Worm (Caenorhabditis elegans) whole organism, late embryonic: Measurements from ENCODE around the gene Y54G2A.16.
"Not testable (repeated sequence)": the region's sequence is repeated elsewhere in the genome, so short reads cannot be mapped to it uniquely, and the experiment has no call there.

Experiments
- C38D4.7 ChIP-seq: fragments of 200-800 bp; sonication (Bioruptor generic); optimal IDR thresholded peaks from 2 replicates; lab custom pipeline; 2018; ENCODE audit warnings: mild to moderate bottlenecking, missing genetic modification characterization, moderate library complexity, missing compliant biosample characterization
- K02D7.2 ChIP-seq: sonication (generic microtip); optimal IDR thresholded peaks from 2 replicates; lab custom pipeline; 2017; ENCODE audit warnings: mild to moderate bottlenecking, missing genetic modification characterization, missing compliant biosample characterization
- T23F11.4 ChIP-seq: fragments of 200-800 bp; sonication (Bioruptor generic); optimal IDR thresholded peaks from 2 replicates; lab custom pipeline; 2018; ENCODE audit warnings: mild to moderate bottlenecking, missing genetic modification characterization, missing compliant biosample characterization
- ahr-1 ChIP-seq: sonication (generic microtip); optimal IDR thresholded peaks from 2 replicates; lab custom pipeline; 2016; ENCODE audit warnings: missing genetic modification characterization, missing compliant biosample characterization
- ama-1 ChIP-seq: fragments of 150-350 bp; optimal IDR thresholded peaks from 2 replicates; lab custom pipeline; 2014
- ceh-14 ChIP-seq: sonication (generic microtip); optimal IDR thresholded peaks from 2 replicates; lab custom pipeline; 2016; ENCODE audit warnings: missing genotype, missing genetic modification characterization, missing compliant biosample characterization
- ceh-19 ChIP-seq: fragments of 200-800 bp; sonication (Bioruptor generic); optimal IDR thresholded peaks from 2 replicates; lab custom pipeline; 2018; ENCODE audit warnings: mild to moderate bottlenecking, missing genetic modification characterization, missing compliant biosample characterization
- ceh-22 ChIP-seq: sonication (generic microtip); optimal IDR thresholded peaks from 2 replicates; lab custom pipeline; 2017; ENCODE audit warnings: missing biosample characterization, missing genetic modification characterization
- ceh-30 ChIP-seq: fragments of 150-350 bp; optimal IDR thresholded peaks from 2 replicates; lab custom pipeline; 2014; ENCODE audit warnings: missing biosample characterization, missing genetic modification characterization
- ceh-9 ChIP-seq: sonication (generic microtip); optimal IDR thresholded peaks from 2 replicates; lab custom pipeline; 2016; ENCODE audit warnings: mild to moderate bottlenecking, missing genetic modification characterization, inconsistent platforms, missing compliant biosample characterization
- dmd-4 ChIP-seq: sonication (generic microtip); optimal IDR thresholded peaks from 2 replicates; lab custom pipeline; 2016; ENCODE audit warnings: borderline replicate concordance, missing genetic modification characterization, missing compliant biosample characterization
- ets-4 ChIP-seq: sonication (generic microtip); optimal IDR thresholded peaks from 2 replicates; lab custom pipeline; 2016; ENCODE audit warnings: missing genetic modification characterization, missing compliant biosample characterization
- eyg-1 ChIP-seq: sonication (generic microtip); optimal IDR thresholded peaks from 2 replicates; lab custom pipeline; 2016; ENCODE audit warnings: missing genotype, missing genetic modification characterization, missing compliant biosample characterization
- fax-1 ChIP-seq: sonication (generic microtip); optimal IDR thresholded peaks from 2 replicates; lab custom pipeline; 2016; ENCODE audit warnings: missing genotype, missing genetic modification characterization, missing compliant biosample characterization
- fkh-10 ChIP-seq: fragments of 150-350 bp; optimal IDR thresholded peaks from 2 replicates; lab custom pipeline; 2014; ENCODE audit warnings: missing biosample characterization, missing genetic modification reagents, missing genetic modification characterization
- fkh-6 ChIP-seq: sonication (generic microtip); optimal IDR thresholded peaks from 2 replicates; lab custom pipeline; 2016; ENCODE audit warnings: missing genetic modification characterization, missing compliant biosample characterization
- gmeb-2 ChIP-seq: sonication (generic microtip); optimal IDR thresholded peaks from 2 replicates; lab custom pipeline; 2016; ENCODE audit warnings: missing genetic modification characterization, inconsistent platforms, missing compliant biosample characterization
- hlh-13 ChIP-seq: fragments of 200-800 bp; sonication (Bioruptor generic); optimal IDR thresholded peaks from 2 replicates; lab custom pipeline; 2018; ENCODE audit warnings: mild to moderate bottlenecking, missing genetic modification characterization, missing compliant biosample characterization
- hlh-8 ChIP-seq: sonication (generic microtip); optimal IDR thresholded peaks from 2 replicates; lab custom pipeline; 2016; ENCODE audit warnings: missing genotype, missing genetic modification characterization, missing compliant biosample characterization
- lim-6 ChIP-seq: sonication (generic microtip); optimal IDR thresholded peaks from 2 replicates; lab custom pipeline; 2016; ENCODE audit warnings: missing genetic modification characterization, missing compliant biosample characterization
- pag-3 ChIP-seq: sonication (generic microtip); optimal IDR thresholded peaks from 2 replicates; lab custom pipeline; 2016; ENCODE audit warnings: missing compliant biosample characterization, missing genetic modification characterization, borderline replicate concordance
- pha-2 ChIP-seq: sonication (generic microtip); optimal IDR thresholded peaks from 2 replicates; lab custom pipeline; 2017; ENCODE audit warnings: mild to moderate bottlenecking, missing genetic modification characterization, missing compliant biosample characterization
- pha-4 ChIP-seq: fragments of 150-350 bp; optimal IDR thresholded peaks from 2 replicates; lab custom pipeline; 2018; ENCODE audit warnings: missing biosample characterization, missing genetic modification reagents, missing genetic modification characterization
- pros-1 ChIP-seq: fragments of 150-350 bp; optimal IDR thresholded peaks from 2 replicates; lab custom pipeline; 2014; ENCODE audit warnings: missing biosample characterization, missing genetic modification reagents, missing genetic modification characterization
- ref-2 ChIP-seq: sonication (generic microtip); optimal IDR thresholded peaks from 2 replicates; lab custom pipeline; 2016; ENCODE audit warnings: missing genetic modification characterization, missing compliant biosample characterization
- sox-2 ChIP-seq: fragments of 200-800 bp; sonication (Bioruptor generic); IDR thresholded peaks from 2 replicates; pipeline ENCODE4 v1.3.6; 2022; ENCODE audit warnings: missing genetic modification reagents, missing genetic modification characterization, missing compliant biosample characterization
- sox-4 ChIP-seq: sonication (generic microtip); optimal IDR thresholded peaks from 2 replicates; lab custom pipeline; 2017; ENCODE audit warnings: mild to moderate bottlenecking, missing genetic modification characterization, inconsistent platforms, missing compliant biosample characterization
- unc-3 ChIP-seq, 2 experiments: fragments of 200-800 bp in 1 of 2; sonication (Bioruptor generic) in 1 of 2; sonication (generic microtip) in 1 of 2; conservative IDR thresholded peaks in 1 of 2; optimal IDR thresholded peaks in 1 of 2; 2 replicates each; pipeline versions ENCODE4 v1.3.6 to Lab custom; 2016 to 2022; ENCODE audit warnings: missing compliant biosample characterization in 2 of 2, missing genetic modification characterization in 2 of 2, missing genetic modification reagents in 1 of 2
- unc-55 ChIP-seq: sonication (generic microtip); optimal IDR thresholded peaks from 2 replicates; lab custom pipeline; 2017; ENCODE audit warnings: missing biosample characterization, missing genetic modification reagents, missing genetic modification characterization
- unc-86 ChIP-seq: sonication (generic microtip); optimal IDR thresholded peaks from 2 replicates; lab custom pipeline; 2016; ENCODE audit warnings: missing genetic modification characterization, missing compliant biosample characterization

Y54G2A.16 gene

DNA sequence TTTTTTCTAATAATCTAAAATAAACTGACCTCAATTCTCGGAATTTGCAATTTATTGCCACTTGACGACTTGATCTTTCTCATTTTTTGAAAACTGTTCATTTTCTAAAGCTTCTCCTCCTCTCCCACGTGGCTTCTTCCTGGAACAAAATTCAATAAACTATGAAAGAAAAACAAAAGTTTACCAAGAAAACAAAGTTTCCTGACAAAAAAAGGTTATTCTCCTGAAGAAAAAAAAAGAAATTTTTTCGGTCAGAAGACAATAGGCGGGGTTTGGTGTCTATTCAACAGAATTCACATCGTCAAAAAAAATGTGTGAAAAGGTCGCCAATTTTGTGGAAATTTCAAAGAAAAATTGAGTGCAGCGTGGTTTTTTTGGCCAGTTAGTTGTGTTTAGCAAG is at the start of gene Y54G2A.16:
Gene Y54G2A.16, minus strand, starts transcription at position 101 of the 400 bp plus-strand sequence.
- TF ChIP-seq ets-4 (tag; lab: Kevin White, UChicago) (no peak), K02D7.2 (tag; lab: Kevin White, UChicago) (no peak), dmd-4 (tag; lab: Kevin White, UChicago) (no peak), unc-86 (tag; lab: Kevin White, UChicago) (no peak), eyg-1 (no peak)

DNA sequence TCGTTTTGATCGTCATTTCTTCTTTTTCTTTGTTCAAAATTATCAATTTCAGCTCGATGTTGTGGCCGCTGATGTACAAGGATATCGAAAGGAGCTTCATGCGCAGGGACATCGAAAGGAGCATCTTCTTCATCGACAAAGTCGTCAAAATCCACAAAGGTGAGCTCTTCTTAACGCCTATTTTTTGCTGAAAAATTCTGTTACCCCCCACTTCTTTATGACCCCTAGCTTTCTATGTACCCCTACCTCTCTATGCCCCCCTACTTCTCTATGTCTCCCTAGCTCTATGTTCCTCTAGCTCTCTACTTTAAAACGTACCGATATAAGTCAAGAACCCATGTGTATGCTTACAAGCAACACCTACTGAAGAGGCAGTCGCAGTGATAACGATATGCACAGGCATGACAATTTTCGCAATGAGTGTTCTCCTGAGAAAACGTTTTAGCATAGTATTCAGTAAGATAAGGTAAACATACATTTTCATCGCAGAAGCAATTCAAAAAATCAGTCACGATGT is 33.1 kb upstream of the Y54G2A.16 start, which contains the start of gene Y54G2A.36:
Gene Y54G2A.36, plus strand, starts transcription at position 51 of the 517 bp plus-strand sequence.
- TF ChIP-seq hlh-8 (tag; lab: Kevin White, UChicago), result no peak
- no peak for TF ChIP-seq pag-3 (tag; lab: Kevin White, UChicago)
- TF ChIP-seq ceh-19 (GFP tag; lab: Kevin White, UChicago), result no peak
- TF ChIP-seq unc-3 (GFP tag; conservative IDR thresholded peaks at IDR 0.05; lab: Robert Waterston, UW), result no peak
- no peak for TF ChIP-seq unc-3 (tag; optimal IDR thresholded peaks at IDR 0.05; lab: Kevin White, UChicago)
- TF ChIP-seq fkh-10 (GFP tag; lab: Kevin White, UChicago), result no peak
- no peak for TF ChIP-seq T23F11.4 (GFP tag; lab: Kevin White, UChicago)

DNA sequence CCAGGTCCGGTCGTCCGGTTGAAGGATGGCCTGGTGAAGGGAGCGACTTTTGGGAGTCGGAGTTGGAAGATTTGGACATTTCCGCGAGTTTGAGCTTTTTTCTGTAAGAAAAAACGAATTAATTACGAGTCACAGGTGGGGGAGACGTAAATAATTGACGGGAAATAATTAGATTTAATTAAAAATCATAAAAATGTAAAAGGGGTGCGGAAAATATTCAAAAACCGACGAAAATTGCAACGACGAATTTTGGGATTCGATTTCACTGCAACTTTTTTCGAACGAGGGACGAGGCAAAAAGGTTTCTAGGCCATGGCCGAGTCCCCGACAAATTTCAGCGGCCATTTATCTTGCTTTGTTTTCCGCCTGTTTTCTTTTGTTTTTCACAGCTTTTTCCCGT is 30.0 kb upstream of the Y54G2A.16 start, which contains the start of gene Y54G2A.19:
Gene Y54G2A.19, minus strand, starts transcription at position 101 of the 400 bp plus-strand sequence.
- TF ChIP-seq T23F11.4 (GFP tag; lab: Kevin White, UChicago); sox-4 (tag; lab: Kevin White, UChicago); hlh-13 (GFP tag; lab: Kevin White, UChicago): not testable (repeated sequence)

DNA sequence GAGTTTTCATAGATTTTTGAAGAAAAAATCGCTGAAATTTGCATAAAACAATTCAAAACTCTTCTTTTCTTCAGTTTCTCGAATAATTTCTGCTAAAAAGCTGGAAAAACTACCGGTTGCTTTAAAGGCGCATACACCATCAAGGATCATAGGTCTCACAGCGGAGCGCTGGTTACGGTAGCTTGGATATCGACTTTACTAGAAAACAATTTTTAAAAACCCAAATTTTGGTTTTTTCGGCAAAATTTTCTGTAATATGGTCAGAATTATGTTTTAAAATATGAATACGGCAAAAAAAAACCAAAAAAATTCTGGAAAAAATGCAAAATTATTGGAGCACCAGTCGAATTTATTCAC is 28.8 kb upstream of the Y54G2A.16 start:
- TF ChIP-seq fkh-10 (GFP tag; lab: Kevin White, UChicago) (no peak), ama-1 (lab: Kevin White, UChicago) (no peak), ceh-30 (tag; lab: Kevin White, UChicago) (no peak), C38D4.7 (no peak), unc-55 (no peak), ahr-1 (tag; lab: Kevin White, UChicago) (no peak), fkh-6 (tag; lab: Kevin White, UChicago) (no peak), ref-2 (tag; lab: Kevin White, UChicago) (no peak), unc-86 (tag; lab: Kevin White, UChicago) (no peak), hlh-13 (GFP tag; lab: Kevin White, UChicago) (no peak), ceh-22 (tag; lab: Kevin White, UChicago) (no peak)

DNA sequence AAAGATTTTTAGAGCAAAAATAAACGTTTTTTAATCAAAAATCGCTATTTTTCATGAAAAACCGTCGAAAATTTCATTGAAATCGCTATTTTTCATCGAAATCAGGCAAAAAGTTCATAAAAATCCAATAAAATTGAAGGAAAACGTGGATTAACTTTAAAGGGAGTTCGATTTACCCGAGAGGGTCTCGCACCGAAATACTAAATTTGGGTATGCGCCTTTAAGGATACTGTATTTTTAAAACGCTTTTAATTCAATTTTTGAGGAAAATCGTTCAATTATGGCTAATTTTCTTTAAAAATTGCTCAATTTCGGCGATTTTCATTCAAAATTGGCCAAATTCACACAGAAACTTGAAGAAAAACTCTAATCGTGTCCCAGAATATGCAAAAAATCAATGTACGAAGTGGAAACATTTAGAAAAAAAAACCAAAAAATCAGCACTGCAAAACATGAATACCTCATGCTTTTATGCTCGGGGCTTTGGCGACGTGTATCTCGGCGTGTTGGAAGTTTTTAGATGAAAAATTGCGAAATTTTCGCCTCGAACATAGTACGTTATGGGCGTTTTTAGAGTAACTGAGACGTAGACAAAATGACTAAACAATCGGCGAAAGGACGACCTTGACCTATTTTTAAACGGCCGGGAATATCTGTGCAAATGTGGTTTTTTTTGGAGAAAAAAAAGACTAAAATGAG is 28.3 kb upstream of the Y54G2A.16 start:
- no peak for TF ChIP-seq ceh-22 (tag; lab: Kevin White, UChicago)
- no peak for TF ChIP-seq K02D7.2 (tag; lab: Kevin White, UChicago)
- no peak for TF ChIP-seq pha-4 (tag; lab: Kevin White, UChicago)
- TF ChIP-seq unc-3 (GFP tag; conservative IDR thresholded peaks at IDR 0.05; lab: Robert Waterston, UW), result no peak
- no peak for TF ChIP-seq unc-3 (tag; optimal IDR thresholded peaks at IDR 0.05; lab: Kevin White, UChicago)
- TF ChIP-seq ref-2 (tag; lab: Kevin White, UChicago), result no peak
- no peak for TF ChIP-seq sox-2 (GFP tag; lab: Robert Waterston, UW)
- TF ChIP-seq pros-1, result no peak
- no peak for TF ChIP-seq ets-4 (tag; lab: Kevin White, UChicago)
- no peak for TF ChIP-seq hlh-13 (GFP tag; lab: Kevin White, UChicago)
- TF ChIP-seq T23F11.4 (GFP tag; lab: Kevin White, UChicago), result no peak
- TF ChIP-seq fax-1 (tag; lab: Kevin White, UChicago), result no peak
- no peak for TF ChIP-seq ceh-9 (tag; lab: Kevin White, UChicago)
- no peak for TF ChIP-seq gmeb-2 (tag; lab: Kevin White, UChicago)
- TF ChIP-seq C38D4.7, result no peak
- no peak for TF ChIP-seq ceh-30 (tag; lab: Kevin White, UChicago)
- no peak for TF ChIP-seq pha-2
- no peak for TF ChIP-seq ceh-14 (tag; lab: Kevin White, UChicago)
- TF ChIP-seq lim-6 (tag; lab: Kevin White, UChicago), result no peak
